Worm (Caenorhabditis elegans): ENCODE measurements around the gene aagr-3.
A peak's percentile ranks its signal among the peaks of the same experiment; 100 is the strongest.

aagr-3 gene

DNA sequence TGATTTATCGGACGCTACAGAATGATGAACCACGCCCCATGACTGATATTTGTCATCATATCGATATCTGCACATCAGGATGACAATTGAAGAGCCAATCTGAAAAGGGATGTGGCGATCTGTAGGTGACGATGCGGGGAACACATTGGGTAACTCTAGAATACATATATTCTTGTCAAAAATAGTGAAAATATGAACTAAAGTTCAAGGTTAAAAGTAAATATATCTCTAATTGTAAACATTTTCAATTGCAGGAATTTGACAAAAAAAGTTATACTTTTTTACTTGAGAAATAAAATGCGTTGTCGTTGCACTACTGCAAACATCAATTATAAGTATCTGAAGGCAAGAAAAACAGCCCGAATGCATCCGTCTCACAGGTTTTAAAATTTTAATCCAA, 23.6 kb upstream of the aagr-3 start, which contains the start of gene F58E6.6:
Gene F58E6.6, minus strand, starts transcription at position 101 of the 400 bp plus-strand sequence.
- no peak for TF ChIP-seq unc-62 (GFP tag; optimal IDR thresholded peaks at IDR 0.05)

DNA sequence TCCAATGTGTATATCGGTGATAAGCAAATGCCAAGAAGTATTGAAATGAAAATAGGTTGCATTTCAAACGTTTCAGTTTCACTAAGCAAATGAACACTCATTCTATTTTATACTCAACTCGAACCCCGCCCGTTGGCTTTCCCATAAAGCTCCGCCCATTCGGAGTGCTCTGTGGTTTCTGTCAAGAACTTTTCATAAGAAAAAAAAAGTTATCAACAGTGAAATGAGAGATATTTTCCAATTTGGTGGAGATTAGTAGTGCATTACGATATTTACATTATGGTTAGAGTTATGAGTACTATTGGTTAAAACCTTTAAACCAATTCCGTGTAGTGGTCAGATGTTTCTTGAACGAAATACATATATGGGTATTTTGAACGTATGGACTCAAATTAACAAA, 21.0 kb upstream of the aagr-3 start, which contains the start of gene F58E6.4:
Gene F58E6.4, minus strand, starts transcription at position 101 of the 400 bp plus-strand sequence.
- TF ChIP-seq unc-62 (GFP tag; optimal IDR thresholded peaks at IDR 0.05): no peak

- no peak for TF ChIP-seq unc-62 (GFP tag; optimal IDR thresholded peaks at IDR 0.05)
Measured at ce11 chrV:9744934-9745333, 15.6 kb upstream of the aagr-3 start, which contains the start of gene F58E6.13. TSS of gene F58E6.13 (plus strand) at chrV:9745234.

DNA sequence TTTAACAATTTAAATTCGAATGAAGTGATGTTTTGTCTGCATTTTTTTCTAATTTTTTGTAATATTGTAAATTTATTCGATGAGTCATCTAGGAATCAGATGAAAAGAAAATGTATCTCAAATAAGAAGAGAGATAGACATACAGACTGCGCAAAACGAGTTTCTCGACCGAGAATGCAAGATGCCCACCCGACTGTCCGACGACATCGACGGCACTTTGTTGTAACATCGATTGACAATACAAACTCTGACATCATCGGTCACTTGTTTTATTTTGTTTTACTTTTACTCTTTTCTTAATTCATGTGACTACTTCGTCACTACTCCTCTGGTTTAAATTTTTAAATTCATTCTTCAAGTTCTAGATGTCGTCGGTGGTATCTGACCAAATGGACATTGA, 11.5 kb upstream of the aagr-3 start, which contains the start of gene sta-2:
Gene sta-2, plus strand, starts transcription at position 349 of the 400 bp plus-strand sequence.
- TF ChIP-seq unc-62 (GFP tag; optimal IDR thresholded peaks at IDR 0.05): no peak

ce11 chrV:9739402-9739801, 10.1 kb upstream of the aagr-3 start, which contains the start of gene marc-1:
TSS of gene marc-1 (plus strand) at chrV:9739702.
- TF ChIP-seq unc-62 (GFP tag; optimal IDR thresholded peaks at IDR 0.05): no peak

DNA sequence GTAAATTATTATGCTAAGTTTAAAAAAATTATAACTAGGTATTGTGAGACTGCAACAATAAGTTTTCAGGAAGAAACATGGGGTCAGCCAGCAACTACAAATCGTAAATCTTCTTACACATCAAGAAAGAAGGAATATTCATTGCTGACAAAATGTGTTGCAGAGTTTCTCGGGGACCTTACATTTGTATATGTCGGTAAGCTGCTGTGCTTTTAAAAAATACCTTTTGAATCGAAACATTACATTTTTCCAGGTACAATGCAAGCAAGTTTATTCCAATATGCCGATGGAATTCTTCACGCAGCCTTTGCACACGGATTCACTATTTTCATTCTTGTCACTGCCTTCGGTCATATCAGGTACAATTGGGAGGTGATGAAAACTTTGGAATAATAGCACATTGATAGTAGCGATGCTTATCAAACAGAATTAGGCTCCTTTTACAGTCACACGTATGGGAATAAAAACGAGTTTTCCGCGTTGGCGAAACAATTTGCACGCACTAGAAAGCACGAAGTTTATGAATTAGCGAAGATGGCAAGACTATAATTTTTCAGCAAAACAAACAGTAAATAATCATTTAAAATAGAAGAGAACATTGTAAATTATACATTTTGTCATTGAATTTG, 8.9 kb upstream of the aagr-3 start:
- TF ChIP-seq unc-62 (GFP tag; optimal IDR thresholded peaks at IDR 0.05): no peak

DNA sequence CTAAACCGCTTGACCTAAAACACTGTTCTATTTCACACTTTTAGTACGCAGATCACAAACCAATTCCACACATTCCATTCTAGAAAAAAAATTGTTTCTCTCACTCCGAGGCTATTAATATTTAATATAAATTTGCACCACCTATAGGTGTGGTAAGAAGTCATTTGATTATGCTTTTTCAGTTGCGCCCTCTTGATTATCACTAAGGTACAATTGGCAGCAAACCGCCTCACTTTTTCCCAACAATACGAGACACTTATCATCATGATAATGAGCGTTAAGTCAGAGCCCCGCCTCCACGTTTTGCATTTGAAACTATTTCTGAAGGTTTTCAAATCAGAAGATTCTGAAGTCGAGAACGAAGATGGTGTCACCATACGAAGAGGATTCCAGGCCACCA, 8.0 kb upstream of the aagr-3 start, which contains the start of gene aqp-4:
Gene aqp-4, plus strand, starts transcription at position 270 of the 400 bp plus-strand sequence.
- TF ChIP-seq unc-62 (GFP tag; optimal IDR thresholded peaks at IDR 0.05): no peak

DNA sequence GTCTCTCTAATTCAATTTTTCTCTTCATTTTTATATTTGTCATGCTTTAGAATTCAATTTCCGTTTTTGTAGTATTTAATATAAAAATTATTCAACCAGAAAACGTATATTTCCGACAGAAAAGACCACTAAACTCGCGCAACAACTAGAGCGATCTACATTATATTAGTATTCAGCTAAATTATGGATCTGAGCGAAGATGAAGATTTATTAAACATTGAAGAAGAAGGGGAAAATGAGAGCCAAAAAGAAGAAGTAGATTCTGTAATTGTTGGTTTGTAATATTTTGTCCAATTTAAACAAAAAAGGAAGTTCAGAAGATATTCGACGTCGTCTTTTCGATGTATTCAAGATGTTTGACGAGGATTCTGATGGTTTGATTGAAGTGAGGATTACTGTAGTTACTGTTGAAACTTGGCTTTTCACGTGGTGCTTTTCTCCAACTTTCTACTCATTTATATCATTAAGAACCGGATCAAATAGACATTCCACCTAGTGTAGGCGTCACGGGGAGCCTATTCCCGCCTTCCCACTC, 4.7 kb upstream of the aagr-3 start, which contains the start of gene cal-7:
Gene cal-7, plus strand, starts transcription at position 184 of the 535 bp plus-strand sequence.
- no peak for TF ChIP-seq unc-62 (GFP tag; optimal IDR thresholded peaks at IDR 0.05)

DNA sequence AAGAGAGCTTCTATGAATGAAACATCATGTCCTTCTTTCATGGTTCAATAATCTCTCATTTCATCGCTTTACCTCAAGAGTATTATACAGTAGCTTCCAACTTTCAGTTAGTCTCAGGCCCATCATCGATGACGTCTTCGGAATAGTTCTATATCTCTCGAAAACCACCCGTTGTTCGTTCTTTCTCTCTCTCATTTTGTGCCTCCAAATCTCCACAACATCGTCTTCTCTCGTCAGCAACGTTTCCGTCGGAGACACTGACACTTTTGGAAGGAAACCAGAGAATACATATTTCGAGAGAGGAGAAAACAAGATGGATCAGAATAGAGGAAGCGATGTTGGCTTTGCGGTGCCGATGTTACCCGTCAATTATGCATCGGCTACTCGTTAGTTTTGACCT, 2.5 kb upstream of the aagr-3 start:
- TF ChIP-seq unc-62 (GFP tag; optimal IDR thresholded peaks at IDR 0.05): no peak

DNA sequence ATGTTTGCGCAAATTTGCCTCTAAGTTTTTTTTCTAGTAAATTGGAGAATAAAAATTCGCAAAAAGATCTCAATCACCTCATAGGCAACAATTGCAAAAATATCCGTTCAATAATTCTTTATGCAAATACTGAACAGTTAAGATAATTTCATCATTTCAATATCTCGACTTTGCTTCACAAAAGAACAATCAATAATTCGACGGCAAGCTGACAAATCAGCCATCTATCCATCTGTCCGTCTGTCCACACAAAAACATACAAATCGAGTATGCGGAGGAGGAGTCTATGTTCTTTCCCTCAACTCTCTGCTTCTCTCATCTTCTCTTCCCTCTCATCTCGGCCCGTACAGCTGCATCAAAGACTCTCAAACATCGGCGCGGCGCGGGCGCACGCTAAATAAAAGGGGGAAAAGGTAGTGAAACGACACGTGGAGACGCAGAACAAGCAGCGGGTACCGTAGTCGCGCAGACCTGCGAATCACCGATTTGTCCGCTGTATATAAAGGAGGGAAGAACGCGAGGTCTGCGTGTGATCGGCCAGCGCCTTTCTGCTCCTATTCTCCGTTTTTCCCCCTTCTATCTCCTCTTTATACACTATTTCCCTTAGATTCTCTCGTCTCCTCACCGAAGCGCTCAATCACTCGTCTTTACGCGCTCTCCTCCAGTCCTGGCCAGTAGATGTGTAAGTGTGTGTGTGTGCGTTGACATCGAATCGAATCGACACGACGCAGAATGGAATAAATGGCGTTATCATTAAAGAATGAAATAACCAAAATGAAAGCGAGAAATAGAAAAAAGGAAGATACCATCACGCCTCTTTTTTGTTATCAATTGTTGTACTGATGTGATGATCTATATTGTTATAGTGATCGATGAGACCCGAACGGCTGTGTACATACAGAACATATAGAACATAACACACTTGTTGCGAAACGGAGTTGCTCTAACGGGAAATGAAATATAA, 1.7 kb upstream of the aagr-3 start:
- peak; percentile 28 for TF ChIP-seq unc-62 (GFP tag; optimal IDR thresholded peaks at IDR 0.05)

ce11 chrV:9725719-9726118, 3.6 kb downstream of the aagr-3 start:
- no peak for TF ChIP-seq unc-62 (GFP tag; optimal IDR thresholded peaks at IDR 0.05)

- TF ChIP-seq unc-62 (GFP tag; optimal IDR thresholded peaks at IDR 0.05): no peak
Measured at ce11 chrV:9724021-9724671, 5.2 kb downstream of the aagr-3 start, which contains the start of gene slcr-46.3. TSS of gene slcr-46.3 (minus strand) at chrV:9724106.

ce11 chrV:9716397-9716796, 12.9 kb downstream of the aagr-3 start, which contains the start of gene str-188:
TSS of gene str-188 (plus strand) at chrV:9716697.
- no peak for TF ChIP-seq unc-62 (GFP tag; optimal IDR thresholded peaks at IDR 0.05)

- TF ChIP-seq unc-62 (GFP tag; optimal IDR thresholded peaks at IDR 0.05): no peak
Measured at ce11 chrV:9714909-9715308, 14.4 kb downstream of the aagr-3 start, which contains the start of gene F40F9.3. TSS of gene F40F9.3 (plus strand) at chrV:9715209.

DNA sequence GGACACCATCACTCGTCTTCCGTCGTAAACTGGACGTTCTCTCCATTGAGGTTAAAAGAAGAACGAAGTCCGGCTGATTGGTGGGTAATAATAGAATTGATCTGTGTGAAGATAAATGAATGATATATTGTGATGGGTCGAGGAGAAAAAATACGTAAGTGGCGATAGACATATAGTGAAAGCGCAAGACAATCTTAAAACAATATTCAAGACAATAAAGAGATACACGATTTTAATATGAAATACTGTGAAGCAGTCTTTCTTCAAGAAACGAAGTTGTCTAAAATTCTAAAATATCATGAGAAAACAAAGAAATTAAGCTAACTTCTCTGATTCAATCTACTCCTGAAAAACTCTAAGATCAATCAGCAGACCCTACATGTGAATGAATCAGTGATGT, 15.8 kb downstream of the aagr-3 start, which contains the start of gene F40F9.10:
Gene F40F9.10, minus strand, starts transcription at position 101 of the 400 bp plus-strand sequence.
- no peak for TF ChIP-seq unc-62 (GFP tag; optimal IDR thresholded peaks at IDR 0.05)
